Worm (Caenorhabditis elegans): ENCODE results near the gene bre-2.

- TF ChIP-seq cog-1 (tag; optimal IDR thresholded peaks at IDR 0.05) (no peak), med-1 (GFP tag; optimal IDR thresholded peaks at IDR 0.05; ENCODE audit: insufficient read depth) (no peak), T22C8.4 (GFP tag; IDR thresholded peaks at IDR 0.05) (no peak), klf-2 (GFP tag; conservative IDR thresholded peaks at IDR 0.05) (no peak), ztf-23 (GFP tag; IDR thresholded peaks at IDR 0.05) (no peak), flt-1 (GFP tag; IDR thresholded peaks at IDR 0.05) (no peak)
Measured at ce11 chrIII:13119520-13119919, 19.9 kb downstream of the bre-2 start, which contains the start of gene zig-8.
